Worm (Caenorhabditis elegans): Measurements from ENCODE around the gene cdh-7.

DNA sequence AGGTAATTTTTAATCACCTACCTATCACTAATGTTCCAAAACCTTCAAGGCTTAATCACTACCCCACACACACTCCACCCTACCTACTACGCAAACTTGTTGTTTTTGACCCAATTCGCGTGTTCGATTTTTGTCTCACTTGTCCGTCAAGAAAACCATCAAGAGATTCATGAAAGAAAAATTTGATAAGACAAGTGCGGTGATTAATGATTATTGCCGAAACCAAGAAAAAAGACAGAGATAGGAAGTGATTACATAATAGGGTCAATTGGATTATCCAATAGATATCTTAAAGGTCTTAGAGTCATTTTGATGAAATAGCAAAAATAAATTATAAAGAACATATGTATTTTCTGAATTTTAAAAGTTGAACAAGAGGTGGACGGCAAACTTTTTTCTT lies 1.2 kb downstream of the cdh-7 start:
- TF ChIP-seq hmbx-1 (tag; optimal IDR thresholded peaks at IDR 0.05), result no peak
- TF ChIP-seq ama-1 (optimal IDR thresholded peaks at IDR 0.05), result no peak
- TF ChIP-seq tra-4 (tag; optimal IDR thresholded peaks at IDR 0.05), result no peak
- no peak for TF ChIP-seq F13C5.2 (tag; optimal IDR thresholded peaks at IDR 0.05)
- no peak for TF ChIP-seq flt-1 (GFP tag; IDR thresholded peaks at IDR 0.05)
- TF ChIP-seq B0310.2 (tag; optimal IDR thresholded peaks at IDR 0.05), result no peak
- TF ChIP-seq pes-1 (GFP tag; IDR thresholded peaks at IDR 0.05), result no peak
- TF ChIP-seq ceh-36 (tag; optimal IDR thresholded peaks at IDR 0.05), result no peak
- TF ChIP-seq aly-1 (tag; optimal IDR thresholded peaks at IDR 0.05), result no peak
- TF ChIP-seq tbx-11 (GFP tag; IDR thresholded peaks at IDR 0.05), result no peak
- TF ChIP-seq scrt-1 (GFP tag; IDR thresholded peaks at IDR 0.05), result no peak
- TF ChIP-seq hmg-4 (GFP tag; optimal IDR thresholded peaks at IDR 0.05), result no peak
- no peak for TF ChIP-seq ets-7 (tag; optimal IDR thresholded peaks at IDR 0.05)
- no peak for TF ChIP-seq hnd-1 (tag; optimal IDR thresholded peaks at IDR 0.05)

Data from whole organism, early embryonic.